Worm (Caenorhabditis elegans) whole organism, L3 larva: Measurements from ENCODE around the gene F19B2.7.

Experiments used
- R02D3.7 ChIP-seq: fragments of 150-350 bp; optimal IDR thresholded peaks from 2 replicates; lab custom pipeline; 2014; ENCODE audit warnings: missing biosample characterization, missing genetic modification characterization
- ama-1 ChIP-seq: fragments of 150-350 bp; optimal IDR thresholded peaks from 2 replicates; lab custom pipeline; 2018
- ceh-16 ChIP-seq: sonication (generic microtip); optimal IDR thresholded peaks from 2 replicates; lab custom pipeline; 2017; ENCODE audit warnings: missing biosample characterization, missing genetic modification characterization
- ceh-28 ChIP-seq: fragments of 150-350 bp; optimal IDR thresholded peaks from 2 replicates; lab custom pipeline; 2014; ENCODE audit warnings: missing biosample characterization, missing genetic modification reagents, missing genetic modification characterization
- ceh-82 ChIP-seq: fragments of 150-350 bp; optimal IDR thresholded peaks from 2 replicates; lab custom pipeline; 2014; ENCODE audit warnings: missing biosample characterization, missing genetic modification characterization
- daf-12 ChIP-seq: fragments of 150-350 bp; optimal IDR thresholded peaks from 2 replicates; lab custom pipeline; 2014; ENCODE audit warnings: missing biosample characterization, missing genetic modification reagents, missing genetic modification characterization
- egl-27 ChIP-seq: sonication (generic microtip); optimal IDR thresholded peaks from 4 replicates; lab custom pipeline; 2017; ENCODE audit warnings: missing biosample characterization, missing genetic modification reagents, missing genetic modification characterization
- egl-5 ChIP-seq: fragments of 150-350 bp; optimal IDR thresholded peaks from 2 replicates; lab custom pipeline; 2017; ENCODE audit warnings: missing biosample characterization, missing genetic modification reagents, missing genetic modification characterization, inconsistent platforms
- elt-3 ChIP-seq, 3 experiments: fragments of 150-350 bp in 1 of 3; sonication (generic microtip) in 2 of 3; optimal IDR thresholded peaks; 2 replicates in 2 of 3; 4 replicates in 1 of 3; lab custom pipeline; 2014 to 2017; ENCODE audit warnings: missing biosample characterization in 3 of 3, missing genetic modification characterization in 3 of 3
- eor-1 ChIP-seq, 2 experiments: fragments of 150-350 bp; optimal IDR thresholded peaks; 2 replicates each; lab custom pipeline; 2014 to 2018; ENCODE audit warnings: missing biosample characterization in 2 of 2, missing genetic modification characterization in 2 of 2
- fkh-10 ChIP-seq: sonication (generic microtip); optimal IDR thresholded peaks from 2 replicates; lab custom pipeline; 2017; ENCODE audit warnings: missing biosample characterization, missing genetic modification reagents, missing genetic modification characterization
- fkh-2 ChIP-seq: fragments of 150-350 bp; optimal IDR thresholded peaks from 2 replicates; lab custom pipeline; 2014; ENCODE audit warnings: missing biosample characterization, missing genetic modification reagents, missing genetic modification characterization
- mdl-1 ChIP-seq: fragments of 150-350 bp; optimal IDR thresholded peaks from 2 replicates; lab custom pipeline; 2014; ENCODE audit warnings: missing biosample characterization, missing genetic modification characterization
- mml-1 ChIP-seq: fragments of 150-350 bp; sonication (generic microtip); optimal IDR thresholded peaks from 3 replicates; lab custom pipeline; 2014; ENCODE audit warnings: missing biosample characterization, missing genetic modification characterization
- nfya-1 ChIP-seq: sonication (generic microtip); optimal IDR thresholded peaks from 2 replicates; lab custom pipeline; 2017; ENCODE audit warnings: missing genetic modification characterization, mild to moderate bottlenecking, missing compliant biosample characterization, antibody characterized with exemption, moderate library complexity; ENCODE audit not compliant: insufficient read depth
- nhr-25 ChIP-seq: sonication (generic microtip); optimal IDR thresholded peaks from 2 replicates; lab custom pipeline; 2017; ENCODE audit warnings: missing biosample characterization, missing genetic modification characterization
- nhr-28 ChIP-seq: fragments of 150-350 bp; optimal IDR thresholded peaks from 2 replicates; lab custom pipeline; 2014; ENCODE audit warnings: missing biosample characterization, missing genetic modification characterization
- nhr-43 ChIP-seq: sonication (generic microtip); optimal IDR thresholded peaks from 2 replicates; lab custom pipeline; 2016; ENCODE audit warnings: mild to moderate bottlenecking, missing genetic modification characterization, missing compliant biosample characterization; ENCODE audit not compliant: poor library complexity, severe bottlenecking
- nhr-76 ChIP-seq: fragments of 150-350 bp; sonication (generic microtip); optimal IDR thresholded peaks from 5 replicates; lab custom pipeline; 2014; ENCODE audit warnings: missing biosample characterization, missing genetic modification characterization
- nhr-77 ChIP-seq: fragments of 150-350 bp; optimal IDR thresholded peaks from 2 replicates; lab custom pipeline; 2014; ENCODE audit warnings: missing biosample characterization, missing genetic modification characterization
- pha-4 ChIP-seq: fragments of 150-350 bp; optimal IDR thresholded peaks from 2 replicates; lab custom pipeline; 2014; ENCODE audit warnings: missing biosample characterization, missing genetic modification reagents, missing genetic modification characterization
- pqm-1 ChIP-seq: fragments of 150-350 bp; optimal IDR thresholded peaks from 2 replicates; lab custom pipeline; 2017; ENCODE audit warnings: missing biosample characterization, missing genetic modification characterization, inconsistent platforms
- sea-2 ChIP-seq: fragments of 150-350 bp; sonication (generic microtip); optimal IDR thresholded peaks from 4 replicates; lab custom pipeline; 2014; ENCODE audit warnings: missing biosample characterization, missing genetic modification reagents, missing genetic modification characterization
- snpc-4 ChIP-seq: fragments of 150-350 bp; optimal IDR thresholded peaks from 2 replicates; lab custom pipeline; 2014; ENCODE audit warnings: missing biosample characterization, missing genetic modification characterization
- tbx-2 ChIP-seq: sonication (generic microtip); optimal IDR thresholded peaks from 2 replicates; lab custom pipeline; 2016; ENCODE audit warnings: mild to moderate bottlenecking, missing genetic modification characterization, missing compliant biosample characterization
- unc-39 ChIP-seq: sonication (generic microtip); optimal IDR thresholded peaks from 4 replicates; lab custom pipeline; 2017; ENCODE audit warnings: missing biosample characterization, missing genetic modification characterization
- unc-62 ChIP-seq: fragments of 150-350 bp; sonication (generic microtip); optimal IDR thresholded peaks from 4 replicates; lab custom pipeline; 2014; ENCODE audit warnings: missing biosample characterization, missing genetic modification reagents, missing genetic modification characterization
- zag-1 ChIP-seq: fragments of 150-350 bp; optimal IDR thresholded peaks from 2 replicates; lab custom pipeline; 2014; ENCODE audit warnings: missing biosample characterization, missing genetic modification characterization
- ztf-11 ChIP-seq: fragments of 150-350 bp; optimal IDR thresholded peaks from 2 replicates; lab custom pipeline; 2014; ENCODE audit warnings: missing biosample characterization, missing genetic modification characterization
- ztf-4 ChIP-seq: fragments of 150-350 bp; optimal IDR thresholded peaks from 2 replicates; lab custom pipeline; 2014; ENCODE audit warnings: missing biosample characterization, missing genetic modification characterization

The F19B2.7 gene

ce11 chrV:20198954-20199353 lies 47.4 kb downstream of the F19B2.7 start, which contains the start of gene fog-2:
Gene fog-2, plus strand, starts transcription at chrV:20199254.
- TF ChIP-seq sea-2 (no peak), ztf-11 (tag; lab: Kevin White, UChicago) (no peak), nhr-77 (tag; lab: Kevin White, UChicago) (no peak), fkh-2 (tag; lab: Kevin White, UChicago) (no peak), mdl-1 (tag; lab: Kevin White, UChicago) (no peak), pha-4 (tag; lab: Kevin White, UChicago) (no peak), ama-1 (lab: Kevin White, UChicago) (no peak), egl-27 (no peak), nhr-43 (no peak), ztf-4 (tag; lab: Kevin White, UChicago) (no peak), nfya-1 (tag; lab: Kevin White, UChicago) (no peak), ceh-16 (tag; lab: Kevin White, UChicago) (no peak), nhr-25 (tag; lab: Kevin White, UChicago) (no peak), R02D3.7 (tag; lab: Kevin White, UChicago) (no peak)

- TF ChIP-seq snpc-4 (tag; lab: Kevin White, UChicago) (no peak), mml-1 (tag; lab: Kevin White, UChicago) (no peak), pqm-1 (tag; lab: Kevin White, UChicago) (no peak), nhr-25 (tag; lab: Kevin White, UChicago) (no peak), ama-1 (lab: Kevin White, UChicago) (no peak), tbx-2 (tag; lab: Kevin White, UChicago) (no peak), mdl-1 (tag; lab: Kevin White, UChicago) (no peak), daf-12 (tag; lab: Kevin White, UChicago) (no peak), fkh-2 (tag; lab: Kevin White, UChicago) (no peak), ceh-28 (tag; lab: Kevin White, UChicago) (no peak), egl-5 (tag; lab: Kevin White, UChicago) (no peak), pha-4 (tag; lab: Kevin White, UChicago) (no peak), elt-3 (tag; optimal IDR thresholded peaks at IDR 0.05; lab: Kevin White, UChicago) (no peak), ceh-82 (tag; lab: Kevin White, UChicago) (no peak), nhr-43 (no peak), ztf-4 (tag; lab: Kevin White, UChicago) (no peak)
Measured at ce11 chrV:20199658-20200057, 48.1 kb downstream of the F19B2.7 start.

- TF ChIP-seq unc-62 (GFP tag; lab: Kevin White, UChicago) (no peak), unc-39 (no peak)
- TF ChIP-seq, all 47 proteins: peak for 0
Measured at ce11 chrV:20201316-20201715, 49.8 kb downstream of the F19B2.7 start, which contains the start of gene fbxa-114. Gene fbxa-114, plus strand, starts transcription at chrV:20201616.

- TF ChIP-seq zag-1 (no peak), nhr-76 (tag; lab: Kevin White, UChicago) (no peak), eor-1 (tag; optimal IDR thresholded peaks at IDR 0.05; lab: Kevin White, UChicago) (no peak), ztf-11 (tag; lab: Kevin White, UChicago) (no peak), nhr-28 (no peak), fkh-10 (GFP tag; lab: Kevin White, UChicago) (no peak), ceh-82 (tag; lab: Kevin White, UChicago) (no peak), daf-12 (tag; lab: Kevin White, UChicago) (no peak)
Measured at ce11 chrV:20203085-20203484, 51.6 kb downstream of the F19B2.7 start, which contains the start of gene fbxa-113. Gene fbxa-113, plus strand, starts transcription at chrV:20203385.
